Worm (Caenorhabditis elegans): Measurements from ENCODE around the gene F18E3.10.

F18E3.10 gene

ce11 chrV:7426594-7426993 is 2.4 kb upstream of the F18E3.10 start, which contains the start of gene srw-68:
TSS of gene srw-68 (minus strand) at chrV:7426694.
- TF ChIP-seq ama-1 (optimal IDR thresholded peaks at IDR 0.05) (no peak), flt-1 (GFP tag; IDR thresholded peaks at IDR 0.05) (no peak), hnd-1 (tag; optimal IDR thresholded peaks at IDR 0.05) (no peak), aly-1 (tag; optimal IDR thresholded peaks at IDR 0.05) (no peak), pes-1 (GFP tag; IDR thresholded peaks at IDR 0.05) (no peak), ets-7 (tag; optimal IDR thresholded peaks at IDR 0.05) (no peak), ceh-13 (GFP tag; optimal IDR thresholded peaks at IDR 0.05) (no peak), F13C5.2 (tag; optimal IDR thresholded peaks at IDR 0.05) (no peak), sea-1 (GFP tag; conservative IDR thresholded peaks at IDR 0.05) (no peak), hmbx-1 (tag; optimal IDR thresholded peaks at IDR 0.05) (no peak), B0310.2 (tag; optimal IDR thresholded peaks at IDR 0.05) (no peak), tra-4 (tag; optimal IDR thresholded peaks at IDR 0.05) (no peak), tbx-37 (GFP tag; conservative IDR thresholded peaks at IDR 0.05) (no peak), scrt-1 (GFP tag; IDR thresholded peaks at IDR 0.05) (no peak), hmg-4 (GFP tag; optimal IDR thresholded peaks at IDR 0.05) (no peak), tbx-11 (GFP tag; IDR thresholded peaks at IDR 0.05) (no peak)

DNA sequence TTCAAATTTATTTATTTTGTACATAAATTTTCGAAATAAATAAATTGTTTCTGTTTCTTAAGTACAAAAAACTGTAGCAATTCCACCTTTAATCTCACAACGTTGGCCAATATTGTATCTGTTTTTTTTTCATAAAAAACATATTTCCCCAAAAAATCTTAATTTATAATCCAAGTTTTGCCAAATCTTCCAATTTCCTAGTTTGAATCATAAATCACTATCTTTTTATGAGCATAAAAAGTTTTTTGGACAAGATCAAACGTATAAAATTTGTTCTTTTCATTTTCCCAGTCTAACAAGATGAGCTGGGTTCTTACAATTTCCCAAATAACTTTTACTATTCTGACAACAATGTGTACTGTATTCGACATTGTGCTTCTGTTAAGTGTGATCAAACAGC is 4.1 kb downstream of the F18E3.10 start, which contains the start of gene srxa-4:
srxa-4 (plus strand) TSS at position 301 of the 400 bp plus-strand sequence.
- TF ChIP-seq ceh-13 (GFP tag; optimal IDR thresholded peaks at IDR 0.05) (no peak), hnd-1 (tag; optimal IDR thresholded peaks at IDR 0.05) (no peak)

ce11 chrV:7417018-7417716 is 7.1 kb downstream of the F18E3.10 start, which contains the start of gene srw-67:
TSS of gene srw-67 (plus strand) at chrV:7417660.
- no peak for TF ChIP-seq tbx-37 (GFP tag; conservative IDR thresholded peaks at IDR 0.05)
- no peak for TF ChIP-seq hmbx-1 (tag; optimal IDR thresholded peaks at IDR 0.05)
- no peak for TF ChIP-seq ets-7 (tag; optimal IDR thresholded peaks at IDR 0.05)
- no peak for TF ChIP-seq tbx-11 (GFP tag; IDR thresholded peaks at IDR 0.05)
- TF ChIP-seq tra-4 (tag; optimal IDR thresholded peaks at IDR 0.05), result no peak
- TF ChIP-seq F13C5.2 (tag; optimal IDR thresholded peaks at IDR 0.05), result no peak
- TF ChIP-seq aly-1 (tag; optimal IDR thresholded peaks at IDR 0.05), result no peak
- no peak for TF ChIP-seq sea-1 (GFP tag; conservative IDR thresholded peaks at IDR 0.05)
- TF ChIP-seq ceh-13 (GFP tag; optimal IDR thresholded peaks at IDR 0.05), result no peak
- TF ChIP-seq hnd-1 (tag; optimal IDR thresholded peaks at IDR 0.05), result no peak
- no peak for TF ChIP-seq pes-1 (GFP tag; IDR thresholded peaks at IDR 0.05)
- no peak for TF ChIP-seq scrt-1 (GFP tag; IDR thresholded peaks at IDR 0.05)
- TF ChIP-seq hmg-4 (GFP tag; optimal IDR thresholded peaks at IDR 0.05), result no peak

DNA sequence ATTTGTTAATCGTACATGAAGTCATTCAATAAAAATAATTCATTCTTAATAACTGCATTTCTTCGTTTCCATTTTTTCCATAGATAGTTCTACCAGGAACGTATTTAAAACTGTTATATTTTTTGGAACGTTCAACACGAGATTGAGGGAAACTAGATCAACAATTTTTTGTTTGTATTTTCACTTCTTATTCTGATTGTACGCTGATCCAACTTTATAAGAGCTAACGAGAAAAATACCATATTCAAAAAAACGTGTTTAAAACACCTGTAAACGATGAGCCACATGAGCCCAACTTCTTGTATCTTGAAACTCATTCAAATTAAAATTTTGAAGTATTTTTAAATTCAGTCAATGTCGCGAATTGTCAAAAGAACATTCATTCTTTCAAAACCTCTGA is 7.7 kb downstream of the F18E3.10 start:
- TF ChIP-seq B0310.2 (tag; optimal IDR thresholded peaks at IDR 0.05) (no peak), pes-1 (GFP tag; IDR thresholded peaks at IDR 0.05) (no peak), hnd-1 (tag; optimal IDR thresholded peaks at IDR 0.05) (no peak), ceh-36 (tag; optimal IDR thresholded peaks at IDR 0.05) (no peak), ets-7 (tag; optimal IDR thresholded peaks at IDR 0.05) (no peak), tbx-11 (GFP tag; IDR thresholded peaks at IDR 0.05) (no peak), hmg-4 (GFP tag; optimal IDR thresholded peaks at IDR 0.05) (no peak), tbx-37 (GFP tag; conservative IDR thresholded peaks at IDR 0.05) (no peak), F13C5.2 (tag; optimal IDR thresholded peaks at IDR 0.05) (no peak), scrt-1 (GFP tag; IDR thresholded peaks at IDR 0.05) (no peak), ceh-13 (GFP tag; optimal IDR thresholded peaks at IDR 0.05) (no peak)

ce11 chrV:7415780-7416428 is 8.3 kb downstream of the F18E3.10 start, which contains the start of gene F18E3.13:
TSS of gene F18E3.13 (plus strand) at chrV:7416164.
- TF ChIP-seq hnd-1 (tag; optimal IDR thresholded peaks at IDR 0.05) (no peak), ceh-13 (GFP tag; optimal IDR thresholded peaks at IDR 0.05) (no peak), tbx-11 (GFP tag; IDR thresholded peaks at IDR 0.05) (no peak), tbx-37 (GFP tag; conservative IDR thresholded peaks at IDR 0.05) (no peak), pes-1 (GFP tag; IDR thresholded peaks at IDR 0.05) (no peak), sea-1 (GFP tag; conservative IDR thresholded peaks at IDR 0.05) (no peak), hmg-4 (GFP tag; optimal IDR thresholded peaks at IDR 0.05) (no peak), scrt-1 (GFP tag; IDR thresholded peaks at IDR 0.05) (no peak)

DNA sequence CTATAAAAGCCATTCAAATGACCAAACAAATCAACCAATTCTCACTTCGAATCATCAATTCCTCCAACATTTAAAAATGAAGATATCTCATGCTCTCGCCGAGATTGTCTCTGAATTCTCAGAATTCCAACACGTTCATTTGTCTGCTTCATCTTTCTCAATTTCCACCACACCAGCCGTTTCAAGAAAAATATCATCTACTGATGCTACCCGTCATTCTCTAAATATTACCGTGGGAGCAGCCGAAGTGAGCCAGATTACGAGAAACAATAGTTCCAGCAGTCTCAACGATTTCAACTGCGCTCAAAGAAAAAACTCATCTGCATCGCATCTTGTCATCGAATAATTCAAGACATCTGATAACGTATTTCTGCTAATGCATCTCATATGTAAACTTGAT is 9.3 kb downstream of the F18E3.10 start, which contains the start of gene F18E3.12:
F18E3.12 (plus strand) TSS at position 77 of the 400 bp plus-strand sequence.
- TF ChIP-seq hnd-1 (tag; optimal IDR thresholded peaks at IDR 0.05) (no peak), flt-1 (GFP tag; IDR thresholded peaks at IDR 0.05) (no peak), sea-1 (GFP tag; conservative IDR thresholded peaks at IDR 0.05) (no peak), ceh-36 (tag; optimal IDR thresholded peaks at IDR 0.05) (no peak), ets-7 (tag; optimal IDR thresholded peaks at IDR 0.05) (no peak), tbx-37 (GFP tag; conservative IDR thresholded peaks at IDR 0.05) (no peak), B0310.2 (tag; optimal IDR thresholded peaks at IDR 0.05) (no peak), ama-1 (optimal IDR thresholded peaks at IDR 0.05) (no peak), hmbx-1 (tag; optimal IDR thresholded peaks at IDR 0.05) (no peak), tra-4 (tag; optimal IDR thresholded peaks at IDR 0.05) (no peak), ceh-13 (GFP tag; optimal IDR thresholded peaks at IDR 0.05) (no peak), aly-1 (tag; optimal IDR thresholded peaks at IDR 0.05) (no peak), F13C5.2 (tag; optimal IDR thresholded peaks at IDR 0.05) (no peak), scrt-1 (GFP tag; IDR thresholded peaks at IDR 0.05) (no peak)

ce11 chrV:7413107-7413774 is 11.0 kb downstream of the F18E3.10 start, which contains the start of gene F18E3.11:
TSS of gene F18E3.11 (plus strand) at chrV:7413482.
- TF ChIP-seq tbx-11 (GFP tag; IDR thresholded peaks at IDR 0.05), result no peak
- no peak for TF ChIP-seq tbx-37 (GFP tag; conservative IDR thresholded peaks at IDR 0.05)
- no peak for TF ChIP-seq F13C5.2 (tag; optimal IDR thresholded peaks at IDR 0.05)
- TF ChIP-seq ets-7 (tag; optimal IDR thresholded peaks at IDR 0.05), result no peak

Measured in whole organism, early embryonic.